Worm (Caenorhabditis elegans) whole organism, L4/young adult: Measurements from ENCODE around the gene irld-3.

ENCODE experiments used
- W03F9.2 ChIP-seq: fragments of 150-350 bp; optimal IDR thresholded peaks from 2 replicates; lab custom pipeline; 2014; ENCODE audit warnings: missing biosample characterization, missing genetic modification characterization
- him-1 ChIP-seq: sonication (generic microtip); optimal IDR thresholded peaks from 2 replicates; lab custom pipeline; 2016; ENCODE audit warnings: missing genotype, missing genetic modification reagents, missing genetic modification characterization, missing compliant biosample characterization

- no peak for TF ChIP-seq W03F9.2 (tag; lab: Kevin White, UChicago)
- no peak for TF ChIP-seq him-1 (tag; lab: Kevin White, UChicago)
These were observed 16.0 kb downstream of the irld-3 start for ce11 chrV:3122403-3122802.
